Worm (Caenorhabditis elegans): ENCODE measurements around the gene vars-1.

DNA sequence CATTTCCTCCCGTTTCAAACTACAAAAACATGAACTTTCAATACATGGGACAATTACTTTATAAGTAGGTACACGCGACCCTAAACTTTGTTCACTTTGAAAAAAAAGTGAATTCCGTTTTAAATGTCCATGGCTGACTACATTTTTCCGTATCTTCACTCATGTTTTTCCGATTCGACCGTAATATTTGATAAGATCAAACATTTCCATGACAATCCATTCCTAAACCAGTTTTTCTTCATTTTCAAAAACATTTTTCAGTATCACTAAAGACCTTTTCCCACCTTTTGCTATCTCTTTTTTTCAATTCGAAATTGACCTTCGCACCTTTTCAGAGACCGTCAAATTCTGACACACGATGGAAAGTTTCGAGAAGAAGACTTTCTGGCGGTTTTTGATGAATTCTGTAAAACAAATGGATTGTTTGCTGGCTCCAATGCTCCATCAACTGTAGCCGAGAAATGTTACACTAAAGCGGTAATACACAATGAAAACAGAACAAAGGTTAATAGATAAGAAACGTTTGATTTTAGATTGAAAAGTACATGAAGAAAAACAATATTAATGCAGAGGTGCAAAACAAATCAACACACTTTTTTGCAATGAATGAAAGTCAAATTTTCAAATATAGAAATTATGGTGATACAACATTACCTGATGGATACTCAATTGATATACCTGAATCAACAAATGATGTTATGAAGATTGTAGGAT is 3.6 kb upstream of the vars-1 start:
- TF ChIP-seq elt-3 (tag; optimal IDR thresholded peaks at IDR 0.05) (no peak), nhr-10 (tag; optimal IDR thresholded peaks at IDR 0.05) (no peak), elt-1 (tag; optimal IDR thresholded peaks at IDR 0.05) (no peak), alr-1 (tag; optimal IDR thresholded peaks at IDR 0.05) (no peak), zag-1 (tag; optimal IDR thresholded peaks at IDR 0.05) (no peak), ama-1 (optimal IDR thresholded peaks at IDR 0.05) (no peak), skn-1 (tag; optimal IDR thresholded peaks at IDR 0.05) (no peak)

Data from whole organism, L2 larva.